Worm (Caenorhabditis elegans) whole organism, late embryonic: ENCODE data around the gene C11H1.5.

Experiments
- C08G9.2 ChIP-seq: sonication (generic microtip); optimal IDR thresholded peaks from 2 replicates; lab custom pipeline; 2016; ENCODE audit warnings: mild to moderate bottlenecking, missing genetic modification characterization, moderate library complexity, missing compliant biosample characterization
- F13H6.1 ChIP-seq: sonication (generic microtip); optimal IDR thresholded peaks from 2 replicates; lab custom pipeline; 2016; ENCODE audit warnings: missing genetic modification characterization, missing compliant biosample characterization
- K09A11.1 ChIP-seq: sonication (generic microtip); optimal IDR thresholded peaks from 2 replicates; lab custom pipeline; 2017; ENCODE audit warnings: antibody characterized with exemption, mild to moderate bottlenecking, missing genetic modification characterization, missing compliant biosample characterization; ENCODE audit not compliant: insufficient read depth
- T23F11.4 ChIP-seq: fragments of 200-800 bp; sonication (Bioruptor generic); optimal IDR thresholded peaks from 2 replicates; lab custom pipeline; 2018; ENCODE audit warnings: mild to moderate bottlenecking, missing genetic modification characterization, missing compliant biosample characterization
- Y22D7AL.16 ChIP-seq: sonication (generic microtip); optimal IDR thresholded peaks from 2 replicates; lab custom pipeline; 2016; ENCODE audit warnings: missing genetic modification characterization, missing compliant biosample characterization
- ama-1 ChIP-seq: fragments of 150-350 bp; optimal IDR thresholded peaks from 2 replicates; lab custom pipeline; 2014
- ceh-14 ChIP-seq: sonication (generic microtip); optimal IDR thresholded peaks from 2 replicates; lab custom pipeline; 2016; ENCODE audit warnings: missing genotype, missing genetic modification characterization, missing compliant biosample characterization
- ceh-18 ChIP-seq: sonication (generic microtip); optimal IDR thresholded peaks from 2 replicates; lab custom pipeline; 2016; ENCODE audit warnings: missing genetic modification characterization, missing compliant biosample characterization
- ceh-19 ChIP-seq: fragments of 200-800 bp; sonication (Bioruptor generic); optimal IDR thresholded peaks from 2 replicates; lab custom pipeline; 2018; ENCODE audit warnings: mild to moderate bottlenecking, missing genetic modification characterization, missing compliant biosample characterization
- ceh-2 ChIP-seq: sonication (generic microtip); optimal IDR thresholded peaks from 2 replicates; lab custom pipeline; 2016; ENCODE audit warnings: missing genotype, missing genetic modification characterization, missing compliant biosample characterization
- ceh-22 ChIP-seq: sonication (generic microtip); optimal IDR thresholded peaks from 2 replicates; lab custom pipeline; 2017; ENCODE audit warnings: missing biosample characterization, missing genetic modification characterization
- ceh-24 ChIP-seq: sonication (generic microtip); optimal IDR thresholded peaks from 2 replicates; lab custom pipeline; 2016; ENCODE audit warnings: mild to moderate bottlenecking, missing genetic modification characterization, missing compliant biosample characterization
- ceh-30 ChIP-seq: fragments of 150-350 bp; optimal IDR thresholded peaks from 2 replicates; lab custom pipeline; 2014; ENCODE audit warnings: missing biosample characterization, missing genetic modification characterization
- ceh-31 ChIP-seq: sonication (generic microtip); optimal IDR thresholded peaks from 2 replicates; lab custom pipeline; 2016; ENCODE audit warnings: missing genetic modification characterization, missing compliant biosample characterization
- ceh-48 ChIP-seq: sonication (generic microtip); optimal IDR thresholded peaks from 2 replicates; lab custom pipeline; 2016; ENCODE audit warnings: missing genetic modification characterization, inconsistent platforms, missing compliant biosample characterization
- ceh-9 ChIP-seq: sonication (generic microtip); optimal IDR thresholded peaks from 2 replicates; lab custom pipeline; 2016; ENCODE audit warnings: mild to moderate bottlenecking, missing genetic modification characterization, inconsistent platforms, missing compliant biosample characterization
- che-1 ChIP-seq: sonication (generic microtip); optimal IDR thresholded peaks from 2 replicates; lab custom pipeline; 2016; ENCODE audit warnings: mild to moderate bottlenecking, missing genetic modification characterization, missing compliant biosample characterization
- dmd-4 ChIP-seq: sonication (generic microtip); optimal IDR thresholded peaks from 2 replicates; lab custom pipeline; 2016; ENCODE audit warnings: borderline replicate concordance, missing genetic modification characterization, missing compliant biosample characterization
- dve-1 ChIP-seq: sonication (generic microtip); optimal IDR thresholded peaks from 2 replicates; lab custom pipeline; 2017; ENCODE audit warnings: antibody characterized with exemption, mild to moderate bottlenecking, missing genetic modification characterization, missing compliant biosample characterization
- elt-2 ChIP-seq: sonication (generic microtip); optimal IDR thresholded peaks from 2 replicates; lab custom pipeline; 2016; ENCODE audit warnings: missing genetic modification reagents, missing genetic modification characterization, missing compliant biosample characterization
- elt-4 ChIP-seq: sonication (generic microtip); optimal IDR thresholded peaks from 2 replicates; lab custom pipeline; 2016; ENCODE audit warnings: missing genetic modification characterization, missing compliant biosample characterization
- fax-1 ChIP-seq: sonication (generic microtip); optimal IDR thresholded peaks from 2 replicates; lab custom pipeline; 2016; ENCODE audit warnings: missing genotype, missing genetic modification characterization, missing compliant biosample characterization
- fkh-10 ChIP-seq: fragments of 150-350 bp; optimal IDR thresholded peaks from 2 replicates; lab custom pipeline; 2014; ENCODE audit warnings: missing biosample characterization, missing genetic modification reagents, missing genetic modification characterization
- fkh-6 ChIP-seq: sonication (generic microtip); optimal IDR thresholded peaks from 2 replicates; lab custom pipeline; 2016; ENCODE audit warnings: missing genetic modification characterization, missing compliant biosample characterization
- gmeb-2 ChIP-seq: sonication (generic microtip); optimal IDR thresholded peaks from 2 replicates; lab custom pipeline; 2016; ENCODE audit warnings: missing genetic modification characterization, inconsistent platforms, missing compliant biosample characterization
- hlh-15 ChIP-seq: sonication (generic microtip); optimal IDR thresholded peaks from 2 replicates; lab custom pipeline; 2016; ENCODE audit warnings: missing genetic modification characterization, missing compliant biosample characterization
- hlh-30 ChIP-seq: sonication (generic microtip); optimal IDR thresholded peaks from 2 replicates; lab custom pipeline; 2017; ENCODE audit warnings: antibody characterized with exemption, missing genetic modification characterization, missing compliant biosample characterization; ENCODE audit not compliant: insufficient read depth
- lim-6 ChIP-seq: sonication (generic microtip); optimal IDR thresholded peaks from 2 replicates; lab custom pipeline; 2016; ENCODE audit warnings: missing genetic modification characterization, missing compliant biosample characterization
- lin-11 ChIP-seq: fragments of 200-800 bp; sonication (Bioruptor generic); optimal IDR thresholded peaks from 2 replicates; lab custom pipeline; 2018; ENCODE audit warnings: mild to moderate bottlenecking, missing genetic modification characterization, missing compliant biosample characterization
- madf-2 ChIP-seq: sonication (generic microtip); optimal IDR thresholded peaks from 2 replicates; lab custom pipeline; 2017; ENCODE audit warnings: missing genetic modification characterization, missing compliant biosample characterization
- mec-3 ChIP-seq: sonication (generic microtip); optimal IDR thresholded peaks from 2 replicates; lab custom pipeline; 2016; ENCODE audit warnings: borderline replicate concordance, missing genetic modification characterization, missing compliant biosample characterization
- nfya-1 ChIP-seq: sonication (generic microtip); optimal IDR thresholded peaks from 2 replicates; lab custom pipeline; 2017; ENCODE audit warnings: missing genetic modification characterization, mild to moderate bottlenecking, missing compliant biosample characterization, antibody characterized with exemption, moderate library complexity
- nhr-232 ChIP-seq: sonication (generic microtip); optimal IDR thresholded peaks from 2 replicates; lab custom pipeline; 2016; ENCODE audit warnings: missing genetic modification characterization, missing compliant biosample characterization
- npax-4 ChIP-seq: sonication (generic microtip); optimal IDR thresholded peaks from 2 replicates; lab custom pipeline; 2016; ENCODE audit warnings: missing genetic modification characterization, missing compliant biosample characterization
- pag-3 ChIP-seq: sonication (generic microtip); optimal IDR thresholded peaks from 2 replicates; lab custom pipeline; 2016; ENCODE audit warnings: missing compliant biosample characterization, missing genetic modification characterization, borderline replicate concordance
- pat-9 ChIP-seq: fragments of 200-800 bp; sonication (Bioruptor generic); optimal IDR thresholded peaks from 2 replicates; lab custom pipeline; 2018; ENCODE audit warnings: mild to moderate bottlenecking, missing genetic modification characterization, moderate library complexity, missing compliant biosample characterization
- pha-4 ChIP-seq: fragments of 150-350 bp; optimal IDR thresholded peaks from 2 replicates; lab custom pipeline; 2018; ENCODE audit warnings: missing biosample characterization, missing genetic modification reagents, missing genetic modification characterization
- pqm-1 ChIP-seq: sonication (generic microtip); optimal IDR thresholded peaks from 2 replicates; lab custom pipeline; 2016; ENCODE audit warnings: missing genetic modification characterization, missing compliant biosample characterization
- pros-1 ChIP-seq: fragments of 150-350 bp; optimal IDR thresholded peaks from 2 replicates; lab custom pipeline; 2014; ENCODE audit warnings: missing biosample characterization, missing genetic modification reagents, missing genetic modification characterization
- ref-2 ChIP-seq: sonication (generic microtip); optimal IDR thresholded peaks from 2 replicates; lab custom pipeline; 2016; ENCODE audit warnings: missing genetic modification characterization, missing compliant biosample characterization
- rnt-1 ChIP-seq: sonication (generic microtip); optimal IDR thresholded peaks from 2 replicates; lab custom pipeline; 2016; ENCODE audit warnings: missing genetic modification characterization, missing compliant biosample characterization
- sdc-2 ChIP-seq: sonication (generic microtip); optimal IDR thresholded peaks from 2 replicates; lab custom pipeline; 2016; ENCODE audit warnings: missing genotype, missing genetic modification characterization, missing compliant biosample characterization
- sox-4 ChIP-seq: sonication (generic microtip); optimal IDR thresholded peaks from 2 replicates; lab custom pipeline; 2017; ENCODE audit warnings: mild to moderate bottlenecking, missing genetic modification characterization, inconsistent platforms, missing compliant biosample characterization
- syd-9 ChIP-seq: sonication (generic microtip); optimal IDR thresholded peaks from 2 replicates; lab custom pipeline; 2016; ENCODE audit warnings: mild to moderate bottlenecking, missing genetic modification characterization, moderate library complexity, missing compliant biosample characterization
- tbx-2 ChIP-seq: sonication (generic microtip); optimal IDR thresholded peaks from 2 replicates; lab custom pipeline; 2016; ENCODE audit warnings: missing genetic modification characterization, missing compliant biosample characterization
- tbx-7 ChIP-seq: sonication (generic microtip); optimal IDR thresholded peaks from 2 replicates; lab custom pipeline; 2016; ENCODE audit warnings: missing genotype, missing genetic modification characterization, missing compliant biosample characterization
- ttx-3 ChIP-seq: sonication (generic microtip); optimal IDR thresholded peaks from 2 replicates; lab custom pipeline; 2016; ENCODE audit warnings: missing genetic modification reagents, missing genetic modification characterization, missing compliant biosample characterization
- unc-42 ChIP-seq: sonication (generic microtip); optimal IDR thresholded peaks from 2 replicates; lab custom pipeline; 2016; ENCODE audit warnings: missing genotype, missing genetic modification characterization, missing compliant biosample characterization
- unc-55 ChIP-seq: sonication (generic microtip); optimal IDR thresholded peaks from 2 replicates; lab custom pipeline; 2017; ENCODE audit warnings: missing biosample characterization, missing genetic modification reagents, missing genetic modification characterization
- unc-86 ChIP-seq: sonication (generic microtip); optimal IDR thresholded peaks from 2 replicates; lab custom pipeline; 2016; ENCODE audit warnings: missing genetic modification characterization, missing compliant biosample characterization
- ztf-16 ChIP-seq: sonication (generic microtip); optimal IDR thresholded peaks from 2 replicates; lab custom pipeline; 2017; ENCODE audit warnings: missing genetic modification characterization, missing compliant biosample characterization

Gene C11H1.5

DNA sequence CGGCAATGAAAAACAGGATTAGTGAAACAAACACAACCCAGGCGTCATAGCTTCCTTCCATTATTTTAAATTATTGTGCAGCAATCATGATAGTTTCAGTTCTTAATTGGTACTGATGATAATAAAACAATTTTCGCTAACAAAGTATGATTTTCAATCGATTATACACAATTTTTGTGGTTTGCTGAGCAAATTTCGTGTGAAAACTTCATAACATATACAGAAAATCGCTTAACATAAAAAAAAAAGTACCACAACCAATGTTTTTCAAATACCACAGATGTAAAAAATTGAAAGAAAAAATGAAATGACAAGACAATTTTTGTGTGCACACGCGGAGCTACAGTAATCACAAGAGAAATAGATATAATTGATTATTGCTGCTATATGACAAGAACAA is 4.7 kb upstream of the C11H1.5 start, which contains the start of gene gphr-2:
gphr-2 (minus strand) TSS at position 101 of the 400 bp plus-strand sequence.
- no peak for TF ChIP-seq fax-1 (tag; lab: Kevin White, UChicago)
- no peak for TF ChIP-seq ceh-14 (tag; lab: Kevin White, UChicago)
- no peak for TF ChIP-seq sdc-2 (tag; lab: Kevin White, UChicago)

- TF ChIP-seq nhr-232 (no peak), hlh-30 (peak; percentile 37), fax-1 (tag; lab: Kevin White, UChicago) (peak; percentile 41), elt-4 (tag; lab: Kevin White, UChicago) (no peak), ztf-16 (tag; lab: Kevin White, UChicago) (no peak), nfya-1 (tag; lab: Kevin White, UChicago) (peak; percentile 94), dmd-4 (no peak), sdc-2 (tag; lab: Kevin White, UChicago) (peak; percentile 75), ceh-2 (tag; lab: Kevin White, UChicago) (peak; percentile 60), lin-11 (tag; lab: Kevin White, UChicago) (no peak), gmeb-2 (tag; lab: Kevin White, UChicago) (no peak), elt-2 (tag; lab: Kevin White, UChicago) (peak; percentile 4), ceh-18 (tag; lab: Kevin White, UChicago) (peak; percentile 74), ref-2 (tag; lab: Kevin White, UChicago) (peak; percentile 73), pha-4 (tag; lab: Kevin White, UChicago) (no peak), madf-2 (tag; lab: Kevin White, UChicago) (no peak), pat-9 (tag; lab: Kevin White, UChicago) (no peak), unc-42 (tag; lab: Kevin White, UChicago) (peak; percentile 70), unc-55 (GFP tag; lab: Kevin White, UChicago) (peak; percentile 84), K09A11.1 (tag; lab: Kevin White, UChicago) (no peak), mec-3 (tag; lab: Kevin White, UChicago) (no peak), ceh-22 (no peak), lim-6 (tag; lab: Kevin White, UChicago) (no peak), ceh-19 (GFP tag; lab: Kevin White, UChicago) (no peak), ttx-3 (tag; lab: Kevin White, UChicago) (no peak), hlh-15 (tag; lab: Kevin White, UChicago) (no peak), syd-9 (peak; percentile 57), pag-3 (tag; lab: Kevin White, UChicago) (no peak), tbx-2 (tag; lab: Kevin White, UChicago) (peak; percentile 77), fkh-10 (no peak), dve-1 (tag; lab: Kevin White, UChicago) (no peak), che-1 (tag; lab: Kevin White, UChicago) (no peak), ceh-24 (tag; lab: Kevin White, UChicago) (no peak), fkh-6 (peak; percentile 30), T23F11.4 (GFP tag; lab: Kevin White, UChicago) (no peak), sox-4 (tag; lab: Kevin White, UChicago) (no peak), unc-86 (tag; lab: Kevin White, UChicago) (no peak), ceh-31 (peak; percentile 84), ceh-9 (tag; lab: Kevin White, UChicago) (no peak), pros-1 (tag; lab: Kevin White, UChicago) (no peak), pqm-1 (tag; lab: Kevin White, UChicago) (no peak), ceh-30 (no peak), ama-1 (lab: Kevin White, UChicago) (no peak), ceh-14 (tag; lab: Kevin White, UChicago) (peak; percentile 8), C08G9.2 (peak; percentile 50), F13H6.1 (tag; lab: Kevin White, UChicago) (peak; percentile 9), Y22D7AL.16 (tag; lab: Kevin White, UChicago) (no peak), npax-4 (no peak), tbx-7 (tag; lab: Kevin White, UChicago) (no peak), rnt-1 (tag; lab: Kevin White, UChicago) (peak; percentile 62), ceh-48 (tag; lab: Kevin White, UChicago) (peak; percentile 91)
Observed at ce11 chrX:14297209-14297608, 5.8 kb downstream of the C11H1.5 start.
